Fruit fly (Drosophila melanogaster) whole organism, embryonic: ENCODE data around the gene Usp10.
A peak's percentile ranks its signal among the peaks of the same experiment; 100 is the strongest.

Experiments
- Atf3 ChIP-seq: fragments of 200-800 bp; sonication (Bioruptor generic); optimal IDR thresholded peaks from 3 replicates; lab custom pipeline; 2016; ENCODE audit warnings: missing biosample characterization, missing genetic modification characterization
- C15 ChIP-seq: fragments of 200-800 bp; sonication (Bioruptor generic); IDR thresholded peaks from 3 replicates; pipeline ENCODE4 v1.3.6; 2022; ENCODE audit warnings: missing biosample characterization, missing genetic modification characterization
- CG10462 ChIP-seq: fragments of 200-800 bp; sonication (Bioruptor generic); optimal IDR thresholded peaks from 2 replicates; lab custom pipeline; 2016; ENCODE audit warnings: missing biosample characterization, missing genetic modification characterization
- CG10543 ChIP-seq: fragments of 200-800 bp; sonication (Bioruptor generic); optimal IDR thresholded peaks from 3 replicates; lab custom pipeline; 2017; ENCODE audit warnings: missing biosample characterization, mild to moderate bottlenecking, missing genetic modification characterization, moderate library complexity
- CG11456 ChIP-seq: fragments of 200-800 bp; sonication (Bioruptor generic); IDR thresholded peaks from 3 replicates; pipeline ENCODE4 v1.3.6; 2022; ENCODE audit warnings: missing biosample characterization, missing genetic modification characterization
- CG11695 ChIP-seq: fragments of 200-800 bp; sonication (Bioruptor generic); IDR thresholded peaks from 3 replicates; pipeline ENCODE4 v1.3.6; 2022; ENCODE audit warnings: missing biosample characterization, missing genetic modification characterization
- CG12236 ChIP-seq: fragments of 200-800 bp; sonication (Bioruptor generic); optimal IDR thresholded peaks from 2 replicates; lab custom pipeline; 2016; ENCODE audit warnings: missing biosample characterization, missing genetic modification characterization
- CG12942 ChIP-seq: fragments of 200-800 bp; sonication (Bioruptor generic); optimal IDR thresholded peaks from 3 replicates; lab custom pipeline; 2016; ENCODE audit warnings: missing biosample characterization, missing genetic modification characterization
- CG14441 ChIP-seq: fragments of 200-800 bp; sonication (Bioruptor generic); IDR thresholded peaks from 2 replicates; pipeline ENCODE4 v1.3.6; 2022; ENCODE audit warnings: missing biosample characterization, missing genetic modification characterization
- CG16813 ChIP-seq: fragments of 200-800 bp; sonication (Bioruptor generic); IDR thresholded peaks from 3 replicates; pipeline ENCODE4 v1.3.6; 2022; ENCODE audit warnings: missing biosample characterization, missing genetic modification characterization; ENCODE audit not compliant: partially characterized antibody
- CG16863 ChIP-seq: fragments of 200-800 bp; sonication (Bioruptor generic); optimal IDR thresholded peaks from 3 replicates; lab custom pipeline; 2016; ENCODE audit warnings: missing biosample characterization, missing genetic modification characterization
- CG17361 ChIP-seq: fragments of 200-800 bp; sonication (Bioruptor generic); IDR thresholded peaks from 3 replicates; pipeline ENCODE4 v1.3.6; 2022; ENCODE audit warnings: missing biosample characterization, missing genetic modification characterization
- CG18619 ChIP-seq: fragments of 200-800 bp; sonication (Bioruptor generic); optimal IDR thresholded peaks from 3 replicates; lab custom pipeline; 2017; ENCODE audit warnings: missing biosample characterization, mild to moderate bottlenecking, missing genetic modification characterization
- CG18764 ChIP-seq: fragments of 200-800 bp; sonication (Bioruptor generic); optimal IDR thresholded peaks from 3 replicates; lab custom pipeline; 2016; ENCODE audit warnings: missing biosample characterization, missing genetic modification characterization
- CG3163 ChIP-seq: fragments of 200-800 bp; sonication (Bioruptor generic); optimal IDR thresholded peaks from 3 replicates; lab custom pipeline; 2016; ENCODE audit warnings: missing biosample characterization, missing genetic modification characterization
- CG33557 ChIP-seq: fragments of 200-800 bp; sonication (Bioruptor generic); optimal IDR thresholded peaks from 2 replicates; lab custom pipeline; 2019; ENCODE audit warnings: missing biosample characterization, mild to moderate bottlenecking, missing genetic modification characterization, moderate library complexity
- CG43689 ChIP-seq: fragments of 200-800 bp; sonication (Bioruptor generic); IDR thresholded peaks from 2 replicates; pipeline ENCODE4 v1.3.6; 2022; ENCODE audit warnings: missing biosample characterization, missing genetic modification characterization
- CG4404 ChIP-seq: fragments of 200-800 bp; sonication (Bioruptor generic); IDR thresholded peaks from 2 replicates; pipeline ENCODE4 v1.3.6; 2022; ENCODE audit warnings: missing biosample characterization, missing genetic modification characterization
- CG5953 ChIP-seq: fragments of 200-800 bp; sonication (Bioruptor generic); IDR thresholded peaks from 2 replicates; pipeline ENCODE4 v1.3.6; 2022; ENCODE audit warnings: missing biosample characterization, missing genetic modification characterization
- CG6254 ChIP-seq: fragments of 200-800 bp; sonication (Bioruptor generic); optimal IDR thresholded peaks from 3 replicates; lab custom pipeline; 2017; ENCODE audit warnings: mild to moderate bottlenecking, missing biosample characterization, missing genetic modification reagents, missing genetic modification characterization
- CG8281 ChIP-seq: fragments of 200-800 bp; sonication (Bioruptor generic); optimal IDR thresholded peaks from 2 replicates; lab custom pipeline; 2018; ENCODE audit warnings: missing biosample characterization, mild to moderate bottlenecking, missing genetic modification characterization, moderate library complexity
- CG8944 ChIP-seq: fragments of 200-800 bp; sonication (Bioruptor generic); optimal IDR thresholded peaks from 3 replicates; lab custom pipeline; 2016; ENCODE audit warnings: missing biosample characterization, missing genetic modification characterization
- CG9932 ChIP-seq: fragments of 200-800 bp; sonication (Bioruptor generic); IDR thresholded peaks from 2 replicates; pipeline ENCODE4 v1.3.6; 2022; ENCODE audit warnings: missing biosample characterization, missing genetic modification characterization
- Dbx ChIP-seq: fragments of 200-800 bp; sonication (Bioruptor generic); IDR thresholded peaks from 3 replicates; pipeline ENCODE4 v1.3.6; 2022; ENCODE audit warnings: missing biosample characterization, missing genetic modification characterization
- Gsc ChIP-seq: fragments of 200-800 bp; sonication (Bioruptor generic); IDR thresholded peaks from 2 replicates; pipeline ENCODE4 v1.3.6; 2022; ENCODE audit warnings: missing biosample characterization, missing genetic modification characterization
- Hr39 ChIP-seq: fragments of >200 bp; optimal IDR thresholded peaks from 2 replicates; lab custom pipeline; 2017
- Hr51 ChIP-seq, 2 experiments: fragments of 200-800 bp; sonication (Bioruptor generic); optimal IDR thresholded peaks; 2 replicates in 1 of 2; 3 replicates in 1 of 2; lab custom pipeline; 2016 to 2018; ENCODE audit warnings: missing biosample characterization in 2 of 2, missing genetic modification characterization in 2 of 2, mild to moderate bottlenecking in 1 of 2, moderate library complexity in 1 of 2
- Max ChIP-seq: fragments of 200-800 bp; sonication (Bioruptor generic); optimal IDR thresholded peaks from 2 replicates; lab custom pipeline; 2016; ENCODE audit warnings: missing biosample characterization, mild to moderate bottlenecking, missing genetic modification characterization
- Meics ChIP-seq: fragments of 200-800 bp; sonication (Bioruptor generic); optimal IDR thresholded peaks from 2 replicates; lab custom pipeline; 2017; ENCODE audit warnings: missing biosample characterization, mild to moderate bottlenecking, missing genetic modification characterization
- Nf-YC ChIP-seq: fragments of 200-800 bp; optimal IDR thresholded peaks from 3 replicates; lab custom pipeline; 2019; ENCODE audit warnings: missing biosample characterization, mild to moderate bottlenecking, missing genetic modification characterization, moderate library complexity
- ato ChIP-seq: fragments of 200-800 bp; sonication (Bioruptor generic); IDR thresholded peaks from 2 replicates; pipeline ENCODE4 v1.3.6; 2022; ENCODE audit warnings: missing biosample characterization, missing genetic modification characterization; ENCODE audit not compliant: partially characterized antibody
- bcd ChIP-seq: fragments of 200-800 bp; sonication (Bioruptor generic); optimal IDR thresholded peaks from 2 replicates; lab custom pipeline; 2017; ENCODE audit warnings: missing biosample characterization, mild to moderate bottlenecking, missing genetic modification characterization
- cato ChIP-seq: fragments of 200-800 bp; sonication (Bioruptor generic); optimal IDR thresholded peaks from 2 replicates; lab custom pipeline; 2016; ENCODE audit warnings: missing biosample characterization, missing genetic modification characterization, borderline replicate concordance
- ci ChIP-seq: fragments of 200-800 bp; sonication (Bioruptor generic); IDR thresholded peaks from 3 replicates; pipeline ENCODE4 v1.3.6; 2022; ENCODE audit warnings: missing biosample characterization, missing genetic modification characterization
- ewg ChIP-seq: fragments of 200-800 bp; sonication (Bioruptor generic); optimal IDR thresholded peaks from 3 replicates; lab custom pipeline; 2017; ENCODE audit warnings: mild to moderate bottlenecking, missing biosample characterization, missing genetic modification reagents, missing genetic modification characterization
- fd3F ChIP-seq: fragments of 200-800 bp; sonication (Bioruptor generic); optimal IDR thresholded peaks from 2 replicates; lab custom pipeline; 2018; ENCODE audit warnings: missing biosample characterization, mild to moderate bottlenecking, missing genetic modification characterization, moderate library complexity
- fu2 ChIP-seq: fragments of 200-800 bp; sonication (Bioruptor generic); optimal IDR thresholded peaks from 2 replicates; lab custom pipeline; 2016; ENCODE audit warnings: missing biosample characterization, missing genetic modification characterization
- grn ChIP-seq: fragments of 200-800 bp; sonication (Bioruptor generic); optimal IDR thresholded peaks from 3 replicates; lab custom pipeline; 2017; ENCODE audit warnings: missing biosample characterization, missing genetic modification characterization
- ind ChIP-seq: fragments of 200-800 bp; sonication (Bioruptor generic); optimal IDR thresholded peaks from 3 replicates; lab custom pipeline; 2016; ENCODE audit warnings: missing biosample characterization, missing genetic modification characterization
- inv ChIP-seq: fragments of 200-800 bp; sonication (Bioruptor generic); IDR thresholded peaks from 2 replicates; pipeline ENCODE4 v1.3.6; 2022; ENCODE audit warnings: missing biosample characterization, missing genetic modification characterization; ENCODE audit not compliant: partially characterized antibody
- org-1 ChIP-seq: fragments of 200-800 bp; sonication (Bioruptor generic); optimal IDR thresholded peaks from 2 replicates; lab custom pipeline; 2017; ENCODE audit warnings: missing biosample characterization, missing genetic modification characterization
- pzg ChIP-seq: fragments of 200-800 bp; sonication (Bioruptor generic); optimal IDR thresholded peaks from 3 replicates; lab custom pipeline; 2018; ENCODE audit warnings: missing biosample characterization, mild to moderate bottlenecking, missing genetic modification characterization, moderate library complexity
- sim ChIP-seq: fragments of 200-800 bp; sonication (Bioruptor generic); IDR thresholded peaks from 2 replicates; pipeline ENCODE4 v1.3.6; 2022; ENCODE audit warnings: missing biosample characterization, missing genetic modification characterization
- tin ChIP-seq: fragments of 200-800 bp; sonication (Bioruptor generic); optimal IDR thresholded peaks from 3 replicates; lab custom pipeline; 2016; ENCODE audit warnings: missing biosample characterization, missing genetic modification characterization
- tio ChIP-seq: fragments of 200-800 bp; sonication (Bioruptor generic); optimal IDR thresholded peaks from 2 replicates; lab custom pipeline; 2017; ENCODE audit warnings: missing biosample characterization, missing genetic modification characterization, inconsistent platforms
- trh ChIP-seq: fragments of 200-800 bp; sonication (Bioruptor generic); optimal IDR thresholded peaks from 2 replicates; lab custom pipeline; 2016; ENCODE audit warnings: missing biosample characterization, missing genetic modification characterization
- tup ChIP-seq: fragments of 200-800 bp; sonication (Bioruptor generic); optimal IDR thresholded peaks from 2 replicates; lab custom pipeline; 2016; ENCODE audit warnings: missing biosample characterization, mild to moderate bottlenecking, missing genetic modification characterization, moderate library complexity
- twi ChIP-seq: fragments of 200-800 bp; optimal IDR thresholded peaks from 2 replicates; lab custom pipeline; 2019; ENCODE audit warnings: missing biosample characterization, mild to moderate bottlenecking, missing genetic modification characterization, moderate library complexity
- vfl ChIP-seq: fragments of 200-800 bp; sonication (Bioruptor generic); optimal IDR thresholded peaks from 2 replicates; lab custom pipeline; 2016; ENCODE audit warnings: missing biosample characterization, missing genetic modification characterization
- wek ChIP-seq: fragments of 200-800 bp; sonication (Bioruptor generic); optimal IDR thresholded peaks from 3 replicates; lab custom pipeline; 2018; ENCODE audit warnings: missing biosample characterization, mild to moderate bottlenecking, missing genetic modification characterization, moderate library complexity
- zfh1 ChIP-seq: fragments of 200-800 bp; sonication (Bioruptor generic); IDR thresholded peaks from 3 replicates; pipeline ENCODE4 v1.3.6; 2022; ENCODE audit warnings: missing biosample characterization, missing genetic modification characterization

The Usp10 gene

DNA sequence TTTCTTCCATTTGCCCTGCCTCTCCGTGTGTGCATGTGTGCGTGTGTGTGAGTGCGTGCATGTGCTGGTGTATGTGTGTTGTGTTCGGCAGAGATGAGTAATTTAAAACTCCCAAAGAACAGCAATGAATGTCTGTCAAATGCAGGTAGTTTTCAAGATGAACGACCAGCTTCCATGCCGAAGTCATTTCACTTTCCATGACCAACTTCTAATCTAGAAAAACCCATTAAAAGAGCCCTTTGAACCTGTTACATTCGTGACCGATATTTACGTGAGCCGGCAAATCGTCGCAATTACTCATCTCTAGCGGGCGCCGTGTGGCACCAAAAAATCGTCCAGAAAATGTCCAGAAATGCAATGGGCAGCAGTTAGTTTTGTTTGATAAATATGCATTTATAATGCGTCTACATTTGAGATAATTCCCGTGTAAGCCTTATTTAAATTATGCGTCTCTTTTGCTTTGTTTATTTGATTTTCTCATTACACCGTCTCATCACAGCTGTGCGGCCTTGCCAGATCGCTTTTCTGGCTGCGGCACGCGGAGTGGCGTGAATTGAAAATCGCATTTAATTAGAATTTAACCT is 782 bp downstream of the Usp10 start (continued):
- no peak for TF ChIP-seq Meics (GFP tag; lab: Kevin White, UChicago)
- TF ChIP-seq CG18764, result no peak
- no peak for TF ChIP-seq fd3F (GFP tag; lab: Kevin White, UChicago)
- TF ChIP-seq ind (GFP tag; lab: Kevin White, UChicago), result peak; percentile 49
- peak; percentile 69; the same call in 2 of the 3 replicates for TF ChIP-seq CG11456 (GFP tag; lab: Robert Waterston, UW)
- TF ChIP-seq CG10543, result peak; percentile 26
- peak; percentile 71; the same call in 2 of the 3 replicates for TF ChIP-seq CG17361 (GFP tag; lab: Robert Waterston, UW)
- TF ChIP-seq tup (GFP tag; lab: Kevin White, UChicago), result no peak
- no peak for TF ChIP-seq CG12236 (GFP tag; lab: Kevin White, UChicago)
- TF ChIP-seq CG3163, result peak; percentile 24
- TF ChIP-seq org-1, result no peak
- TF ChIP-seq pzg (GFP tag; lab: Kevin White, UChicago), result peak; percentile 30
- peak; percentile 70 for TF ChIP-seq CG9932 (GFP tag; lab: Robert Waterston, UW)
- peak; percentile 70 for TF ChIP-seq CG16863
- TF ChIP-seq Hr39 (lab: Kevin White, UChicago), result no peak
- peak; percentile 86 for TF ChIP-seq CG16813 (GFP tag; lab: Robert Waterston, UW)
- peak; percentile 44 for TF ChIP-seq fu2 (GFP tag; lab: Kevin White, UChicago)
- no peak for TF ChIP-seq CG8281 (tag; lab: Kevin White, UChicago)
- peak; percentile 13 for TF ChIP-seq Atf3 (GFP tag; lab: Kevin White, UChicago)
- 0 out of 3 replicates have a peak, but pooled peaks have one; percentile 48 for TF ChIP-seq Dbx (GFP tag; lab: Robert Waterston, UW)
- peak; percentile 44 for TF ChIP-seq Nf-YC
- TF ChIP-seq CG6254 (GFP tag; lab: Kevin White, UChicago), result no peak
- TF ChIP-seq CG18619 (GFP tag; lab: Kevin White, UChicago), result no peak
- TF ChIP-seq ato (GFP tag; lab: Robert Waterston, UW), result no peak; the same call in 1 of the 2 replicates
- no peak for TF ChIP-seq C15
- peak; percentile 80 for TF ChIP-seq inv (GFP tag; lab: Robert Waterston, UW)
- TF ChIP-seq sim, result no peak
- TF ChIP-seq Max, result peak; percentile 38
- TF ChIP-seq tin (GFP tag; lab: Kevin White, UChicago), result no peak
- no peak for TF ChIP-seq tio (GFP tag; lab: Kevin White, UChicago)
- peak; percentile 24 for TF ChIP-seq bcd (GFP tag; lab: Kevin White, UChicago)
- 0 out of 3 replicates have a peak, but pooled peaks have one; percentile 34 for TF ChIP-seq zfh1
- TF ChIP-seq wek (GFP tag; lab: Kevin White, UChicago), result no peak
- peak; percentile 11 for TF ChIP-seq CG12942
- TF ChIP-seq trh, result no peak
- no peak for TF ChIP-seq grn (GFP tag; lab: Kevin White, UChicago)
- no peak for TF ChIP-seq ewg
- peak; percentile 11 for TF ChIP-seq cato (GFP tag; lab: Kevin White, UChicago)
- TF ChIP-seq CG43689 (GFP tag; lab: Robert Waterston, UW), result no peak
- no peak for TF ChIP-seq CG11695 (GFP tag; lab: Robert Waterston, UW)
- peak; percentile 59 for TF ChIP-seq CG8944
- TF ChIP-seq CG10462 (GFP tag; lab: Kevin White, UChicago), result no peak
- no peak for TF ChIP-seq CG33557 (GFP tag; lab: Kevin White, UChicago)
- peak; percentile 30; the same call in 1 of the 2 replicates for TF ChIP-seq CG14441 (GFP tag; lab: Robert Waterston, UW)
- TF ChIP-seq CG4404 (GFP tag; lab: Robert Waterston, UW), result peak; percentile 62
- TF ChIP-seq Gsc (GFP tag; lab: Robert Waterston, UW), result no peak
- TF ChIP-seq vfl (GFP tag; lab: Kevin White, UChicago), result no peak
- peak in 1 of 2 experiments; percentile 37 for TF ChIP-seq Hr51 (GFP tag; optimal IDR thresholded peaks at IDR 0.05; lab: Kevin White, UChicago)
- TF ChIP-seq ci (GFP tag; lab: Robert Waterston, UW), result no peak
- peak; percentile 15 for TF ChIP-seq twi
- TF ChIP-seq CG5953 (GFP tag; lab: Robert Waterston, UW), result no peak
